Fruit fly (Drosophila melanogaster) whole organism, prepupa: Measurements from ENCODE around the gene Naglu.

ENCODE experiments used
- Blimp-1 ChIP-seq: fragments of 200-800 bp; sonication (Bioruptor generic); optimal IDR thresholded peaks from 3 replicates; lab custom pipeline; 2017; ENCODE audit warnings: missing biosample characterization, missing genetic modification characterization, mild to moderate bottlenecking, moderate library complexity, missing genetic modification reagents
- esn ChIP-seq: fragments of 200-800 bp; sonication (Bioruptor generic); optimal IDR thresholded peaks from 2 replicates; lab custom pipeline; 2016; ENCODE audit warnings: missing biosample characterization, mild to moderate bottlenecking, missing genetic modification characterization, moderate library complexity
- fkh ChIP-seq: fragments of 200-800 bp; sonication (Bioruptor generic); optimal IDR thresholded peaks from 3 replicates; lab custom pipeline; 2017; ENCODE audit warnings: missing biosample characterization, mild to moderate bottlenecking, missing genetic modification characterization, moderate library complexity
- net ChIP-seq: fragments of 200-800 bp; sonication (Bioruptor generic); optimal IDR thresholded peaks from 3 replicates; lab custom pipeline; 2016; ENCODE audit warnings: missing biosample characterization, missing genetic modification characterization
- pdm3 ChIP-seq: fragments of 200-800 bp; sonication (Bioruptor generic); optimal IDR thresholded peaks from 3 replicates; lab custom pipeline; 2016; ENCODE audit warnings: missing biosample characterization, missing genetic modification characterization

- peak; percentile 51 for TF ChIP-seq fkh
- TF ChIP-seq pdm3 (GFP tag; lab: Kevin White, UChicago): peak; percentile 74
- peak; percentile 46 for TF ChIP-seq Blimp-1 (GFP tag; lab: Kevin White, UChicago)
- peak; percentile 84 for TF ChIP-seq esn (GFP tag; lab: Kevin White, UChicago)
- TF ChIP-seq net: peak; percentile 73
Measured at dm6 chr2L:8362273-8362954, 49.3 kb downstream of the Naglu start, which contains the start of gene CG7627.
